Fruit fly (Drosophila melanogaster) whole organism, adult: ENCODE data around the gene mRNA-cap.

Experiments used
- CG33017 ChIP-seq: fragments of 200-800 bp; sonication (Bioruptor generic); optimal IDR thresholded peaks from 2 replicates; lab custom pipeline; 2018; ENCODE audit warnings: missing biosample characterization, mild to moderate bottlenecking, missing genetic modification characterization, moderate library complexity
- CG5204 ChIP-seq: fragments of 200-800 bp; sonication (Bioruptor generic); optimal IDR thresholded peaks from 2 replicates; lab custom pipeline; 2016; ENCODE audit warnings: missing biosample characterization, missing genetic modification characterization
- CG7045 ChIP-seq: fragments of 200-800 bp; sonication (Bioruptor generic); optimal IDR thresholded peaks from 2 replicates; lab custom pipeline; 2017; ENCODE audit warnings: missing biosample characterization, mild to moderate bottlenecking, missing genetic modification characterization
- CG7101 ChIP-seq: fragments of 200-800 bp; sonication (Bioruptor generic); optimal IDR thresholded peaks from 2 replicates; lab custom pipeline; 2018; ENCODE audit warnings: missing biosample characterization, mild to moderate bottlenecking, missing genetic modification characterization, moderate library complexity
- Hr96 ChIP-seq: fragments of 200-800 bp; sonication (Bioruptor generic); optimal IDR thresholded peaks from 2 replicates; lab custom pipeline; 2016; ENCODE audit warnings: missing biosample characterization, missing genetic modification characterization
- Mnt ChIP-seq: fragments of 200-800 bp; sonication (Bioruptor generic); optimal IDR thresholded peaks from 2 replicates; lab custom pipeline; 2016; ENCODE audit warnings: missing biosample characterization, mild to moderate bottlenecking, missing genetic modification characterization
- bab1 ChIP-seq: fragments of 200-800 bp; sonication (Bioruptor generic); optimal IDR thresholded peaks from 3 replicates; lab custom pipeline; 2019; ENCODE audit warnings: missing biosample characterization, mild to moderate bottlenecking, missing genetic modification characterization, moderate library complexity
- kay ChIP-seq: fragments of 200-800 bp; sonication (Bioruptor generic); peaks from one replicate; lab custom pipeline; 2016; ENCODE audit warnings: missing biosample characterization, missing genetic modification characterization, borderline replicate concordance
- ovo ChIP-seq: fragments of 200-800 bp; sonication (Bioruptor generic); optimal IDR thresholded peaks from 2 replicates; lab custom pipeline; 2016; ENCODE audit warnings: missing biosample characterization, missing genetic modification characterization
- tj ChIP-seq: fragments of 200-800 bp; sonication (Bioruptor generic); optimal IDR thresholded peaks from 3 replicates; lab custom pipeline; 2017; ENCODE audit warnings: missing biosample characterization, mild to moderate bottlenecking, missing genetic modification characterization, moderate library complexity

DNA sequence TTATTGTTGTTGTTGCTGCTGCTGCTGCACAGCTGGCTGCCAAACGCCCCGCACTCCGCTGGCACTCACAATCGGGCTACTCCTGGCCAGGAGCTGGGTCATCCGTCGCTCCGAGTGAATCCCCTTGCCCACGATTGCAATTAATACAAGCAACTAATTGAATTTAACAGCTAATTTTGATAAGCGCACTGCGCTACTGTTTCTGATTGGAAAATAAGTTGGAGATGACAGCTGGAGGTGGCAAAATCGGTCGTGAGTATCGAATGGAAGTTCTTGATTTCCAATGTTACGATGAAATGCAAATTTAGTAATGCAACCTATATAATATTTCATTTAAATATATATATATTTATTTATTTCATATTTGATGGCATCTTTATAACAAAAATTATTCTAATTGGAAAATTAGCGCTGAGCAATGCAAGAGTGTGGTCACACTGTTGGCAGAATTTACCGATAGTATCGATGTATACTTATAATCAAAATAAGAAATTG, 8.7 kb downstream of the mRNA-cap start, which contains the start of gene CG42271:
- no peak for TF ChIP-seq Hr96 (GFP tag; lab: Kevin White, UChicago)
- no peak for TF ChIP-seq kay (GFP tag; lab: Kevin White, UChicago)
- peak; percentile 9 for TF ChIP-seq Mnt (GFP tag; lab: Kevin White, UChicago)
- peak; percentile 17 for TF ChIP-seq ovo (GFP tag; lab: Kevin White, UChicago)
- TF ChIP-seq CG5204 (GFP tag; lab: Kevin White, UChicago), result no peak
- no peak for TF ChIP-seq CG7045
- peak; percentile 47 for TF ChIP-seq tj
- peak; percentile 58 for TF ChIP-seq CG7101 (tag; lab: Kevin White, UChicago)
- peak; percentile 13 for TF ChIP-seq CG33017 (tag; lab: Kevin White, UChicago)
- peak; percentile 16 for TF ChIP-seq bab1
